Fruit fly (Drosophila melanogaster): ENCODE data around the gene Madm.

Madm gene

dm6 chr3R:5705469-5706067 lies 36.7 kb upstream of the Madm start (continued):
- no peak for TF ChIP-seq vfl (GFP tag; optimal IDR thresholded peaks at IDR 0.05)
- TF ChIP-seq cas (GFP tag; IDR thresholded peaks at IDR 0.05), result no peak
- no peak for TF ChIP-seq CG1603 (tag; optimal IDR thresholded peaks at IDR 0.05)
- peak; percentile 6 for TF ChIP-seq Lhr (GFP tag; optimal IDR thresholded peaks at IDR 0.05)
- TF ChIP-seq CG32772 (GFP tag; IDR thresholded peaks at IDR 0.05), result peak; percentile 12; the same call in 1 of the 2 replicates
- TF ChIP-seq CG11247 (GFP tag; IDR thresholded peaks at IDR 0.05), result no peak; the same call in 1 of the 2 replicates
- no peak for TF ChIP-seq prd (optimal IDR thresholded peaks at IDR 0.05)
- peak; percentile 69 for TF ChIP-seq prd (GFP tag; IDR thresholded peaks at IDR 0.05)
- TF ChIP-seq CG9876 (GFP tag; optimal IDR thresholded peaks at IDR 0.05), result no peak
- TF ChIP-seq Atf6 (GFP tag; IDR thresholded peaks at IDR 0.05), result peak; percentile 55; the same call in 1 of the 2 replicates
- peak; percentile 36 for TF ChIP-seq CG3407 (GFP tag; optimal IDR thresholded peaks at IDR 0.05)
- TF ChIP-seq CG8478 (optimal IDR thresholded peaks at IDR 0.05), result no peak
- no peak for TF ChIP-seq ken (GFP tag; IDR thresholded peaks at IDR 0.05)
- peak; percentile 58; the same call in 2 of the 3 replicates for TF ChIP-seq ci (GFP tag; IDR thresholded peaks at IDR 0.05)
- 0 out of 2 replicates have a peak, but pooled peaks have one; percentile 9 for TF ChIP-seq Ada2b (GFP tag; IDR thresholded peaks at IDR 0.05)
- TF ChIP-seq D19B (GFP tag; optimal IDR thresholded peaks at IDR 0.05), result peak; percentile 26
- TF ChIP-seq Hsf (GFP tag; optimal IDR thresholded peaks at IDR 0.05), result peak; percentile 54
- no peak for TF ChIP-seq CG17612 (GFP tag; IDR thresholded peaks at IDR 0.05)
- TF ChIP-seq Xrp1 (GFP tag; IDR thresholded peaks at IDR 0.05), result peak; percentile 68; the same call in 1 of the 2 replicates
- no peak for TF ChIP-seq Optix (GFP tag; IDR thresholded peaks at IDR 0.05)
- peak; percentile 82 for TF ChIP-seq CG31441 (GFP tag; IDR thresholded peaks at IDR 0.05)
- no peak for TF ChIP-seq CG12942 (GFP tag; optimal IDR thresholded peaks at IDR 0.05)
- TF ChIP-seq HHEX (GFP tag; optimal IDR thresholded peaks at IDR 0.05), result peak; percentile 58
- TF ChIP-seq CG7987 (GFP tag; optimal IDR thresholded peaks at IDR 0.05), result peak; percentile 92
- TF ChIP-seq oc (tag; optimal IDR thresholded peaks at IDR 0.05), result peak; percentile 20
- TF ChIP-seq Myb (GFP tag; optimal IDR thresholded peaks at IDR 0.05), result no peak
- TF ChIP-seq sqz (GFP tag; optimal IDR thresholded peaks at IDR 0.05), result no peak
- no peak for TF ChIP-seq CG17186 (GFP tag; optimal IDR thresholded peaks at IDR 0.05)
- no peak for TF ChIP-seq ham (GFP tag; IDR thresholded peaks at IDR 0.05)
- TF ChIP-seq CG12769 (tag; optimal IDR thresholded peaks at IDR 0.05), result no peak
- TF ChIP-seq CG15073 (GFP tag; optimal IDR thresholded peaks at IDR 0.05), result no peak
- TF ChIP-seq peb (GFP tag; IDR thresholded peaks at IDR 0.05), result no peak; the same call in 1 of the 2 replicates
- peak; percentile 68 for TF ChIP-seq Meics (GFP tag; optimal IDR thresholded peaks at IDR 0.05)
- TF ChIP-seq Stat92E (GFP tag; optimal IDR thresholded peaks at IDR 0.05), result peak in 1 of 3 experiments; percentile 33
- no peak for TF ChIP-seq CG16813 (GFP tag; IDR thresholded peaks at IDR 0.05; ENCODE audit: partially characterized antibody)
- no peak for TF ChIP-seq zfh2 (GFP tag; optimal IDR thresholded peaks at IDR 0.05)
- peak; percentile 39; the same call in 1 of the 2 replicates for TF ChIP-seq CG17328 (GFP tag; IDR thresholded peaks at IDR 0.05)
- TF ChIP-seq bbx (GFP tag; IDR thresholded peaks at IDR 0.05; ENCODE audit: partially characterized antibody), result no peak
- TF ChIP-seq grn (GFP tag; optimal IDR thresholded peaks at IDR 0.05), result no peak
- no peak for TF ChIP-seq CG6683 (GFP tag; optimal IDR thresholded peaks at IDR 0.05)
- peak; percentile 78 for TF ChIP-seq CG3281 (GFP tag; optimal IDR thresholded peaks at IDR 0.05)
- TF ChIP-seq gro (GFP tag; optimal IDR thresholded peaks at IDR 0.05), result no peak
- TF ChIP-seq Lpt (GFP tag; optimal IDR thresholded peaks at IDR 0.05), result no peak
- TF ChIP-seq Dp (GFP tag; optimal IDR thresholded peaks at IDR 0.05), result no peak
- no peak for TF ChIP-seq da (GFP tag; optimal IDR thresholded peaks at IDR 0.05)
- no peak for TF ChIP-seq Trl (optimal IDR thresholded peaks at IDR 0.05)
- peak; percentile 42 for TF ChIP-seq Trl (GFP tag; optimal IDR thresholded peaks at IDR 0.05)
- TF ChIP-seq NK7.1 (GFP tag; optimal IDR thresholded peaks at IDR 0.05), result no peak
- peak; percentile 47 for TF ChIP-seq Dek (tag; optimal IDR thresholded peaks at IDR 0.05)
- no peak for TF ChIP-seq corto (GFP tag; optimal IDR thresholded peaks at IDR 0.05)
- TF ChIP-seq CG18619 (GFP tag; optimal IDR thresholded peaks at IDR 0.05), result peak; percentile 59

All from whole organism, embryonic.